Fruit fly (Drosophila melanogaster) whole organism, prepupa: ENCODE measurements around the gene CG1146.
A peak's percentile ranks its signal among the peaks of the same experiment; 100 is the strongest.

Experiments used
- Blimp-1 ChIP-seq: fragments of 200-800 bp; sonication (Bioruptor generic); optimal IDR thresholded peaks from 3 replicates; lab custom pipeline; 2017; ENCODE audit warnings: missing biosample characterization, missing genetic modification characterization, mild to moderate bottlenecking, moderate library complexity, missing genetic modification reagents
- CG10631 ChIP-seq: fragments of 200-800 bp; sonication (Bioruptor generic); optimal IDR thresholded peaks from 2 replicates; lab custom pipeline; 2016; ENCODE audit warnings: missing biosample characterization, missing genetic modification characterization
- CG10669 ChIP-seq: fragments of 200-800 bp; sonication (Bioruptor generic); optimal IDR thresholded peaks from 3 replicates; lab custom pipeline; 2018; ENCODE audit warnings: missing biosample characterization, mild to moderate bottlenecking, missing genetic modification characterization, moderate library complexity
- CG11294 ChIP-seq: fragments of 200-800 bp; sonication (Bioruptor generic); IDR thresholded peaks from 2 replicates; pipeline ENCODE4 v1.3.6; 2022; ENCODE audit warnings: missing biosample characterization, missing genetic modification characterization
- CG15336 ChIP-seq: fragments of 200-800 bp; sonication (Bioruptor generic); IDR thresholded peaks from 2 replicates; pipeline ENCODE4 v1.3.6; 2022; ENCODE audit warnings: missing biosample characterization, missing genetic modification characterization
- CG1621 ChIP-seq: fragments of 200-800 bp; sonication (Bioruptor generic); optimal IDR thresholded peaks from 3 replicates; lab custom pipeline; 2018; ENCODE audit warnings: missing biosample characterization, mild to moderate bottlenecking, missing genetic modification characterization
- CG16779 ChIP-seq: fragments of 200-800 bp; sonication (Bioruptor generic); optimal IDR thresholded peaks from 3 replicates; lab custom pipeline; 2017; ENCODE audit warnings: missing biosample characterization, mild to moderate bottlenecking, missing genetic modification characterization
- CG3032 ChIP-seq: fragments of 200-800 bp; optimal IDR thresholded peaks from 2 replicates; lab custom pipeline; 2019; ENCODE audit warnings: missing biosample characterization, mild to moderate bottlenecking, missing genetic modification characterization, moderate library complexity
- CG31627 ChIP-seq: fragments of 200-800 bp; sonication (Bioruptor generic); optimal IDR thresholded peaks from 3 replicates; lab custom pipeline; 2016; ENCODE audit warnings: missing biosample characterization, missing genetic modification characterization
- CG32006 ChIP-seq: fragments of 200-800 bp; sonication (Bioruptor generic); optimal IDR thresholded peaks from 3 replicates; lab custom pipeline; 2017; ENCODE audit warnings: missing biosample characterization, mild to moderate bottlenecking, missing genetic modification characterization
- CG3919 ChIP-seq: fragments of 200-800 bp; sonication (Bioruptor generic); optimal IDR thresholded peaks from 3 replicates; lab custom pipeline; 2016; ENCODE audit warnings: missing biosample characterization, missing genetic modification characterization
- CG6163 ChIP-seq: fragments of 200-800 bp; sonication (Bioruptor generic); IDR thresholded peaks from 3 replicates; pipeline ENCODE4 v1.3.6; 2022; ENCODE audit warnings: missing biosample characterization, missing genetic modification characterization
- CG6276 ChIP-seq: fragments of 200-800 bp; sonication (Bioruptor generic); optimal IDR thresholded peaks from 2 replicates; lab custom pipeline; 2017; ENCODE audit warnings: missing biosample characterization, mild to moderate bottlenecking, missing genetic modification characterization
- CG6792 ChIP-seq: fragments of 200-800 bp; sonication (Bioruptor generic); optimal IDR thresholded peaks from 3 replicates; lab custom pipeline; 2016; ENCODE audit warnings: missing biosample characterization, missing genetic modification characterization
- CG6854 ChIP-seq: fragments of 200-800 bp; sonication (Bioruptor generic); optimal IDR thresholded peaks from 2 replicates; lab custom pipeline; 2017; ENCODE audit warnings: missing biosample characterization, mild to moderate bottlenecking, missing genetic modification characterization
- CG7368 ChIP-seq: fragments of 200-800 bp; sonication (Bioruptor generic); optimal IDR thresholded peaks from 3 replicates; lab custom pipeline; 2016; ENCODE audit warnings: missing biosample characterization, missing genetic modification characterization
- CG8119 ChIP-seq: fragments of 200-800 bp; sonication (Bioruptor generic); IDR thresholded peaks from 3 replicates; pipeline ENCODE4 v1.3.6; 2022; ENCODE audit warnings: missing biosample characterization, missing genetic modification characterization
- CG8319 ChIP-seq: fragments of 200-800 bp; sonication (Bioruptor generic); optimal IDR thresholded peaks from 3 replicates; lab custom pipeline; 2016; ENCODE audit warnings: missing biosample characterization, missing genetic modification characterization
- CG8632 ChIP-seq: fragments of 200-800 bp; sonication (Bioruptor generic); optimal IDR thresholded peaks from 3 replicates; lab custom pipeline; 2016; ENCODE audit warnings: missing biosample characterization, missing genetic modification characterization
- CG9139 ChIP-seq: fragments of 200-800 bp; sonication (Bioruptor generic); optimal IDR thresholded peaks from 3 replicates; lab custom pipeline; 2017; ENCODE audit warnings: missing biosample characterization, mild to moderate bottlenecking, missing genetic modification characterization
- Eip75B ChIP-seq: fragments of 200-800 bp; sonication (Bioruptor generic); optimal IDR thresholded peaks from 3 replicates; lab custom pipeline; 2016; ENCODE audit warnings: missing biosample characterization, missing genetic modification characterization
- Eip78C ChIP-seq: fragments of 200-800 bp; sonication (Bioruptor generic); peaks from one replicate; lab custom pipeline; 2016; ENCODE audit warnings: missing biosample characterization, missing genetic modification characterization
- Eip93F ChIP-seq: fragments of 200-800 bp; sonication (Bioruptor generic); optimal IDR thresholded peaks from 2 replicates; lab custom pipeline; 2016; ENCODE audit warnings: missing biosample characterization, mild to moderate bottlenecking, missing genetic modification characterization
- Ets96B ChIP-seq: fragments of 200-800 bp; optimal IDR thresholded peaks from 2 replicates; lab custom pipeline; 2019; ENCODE audit warnings: missing biosample characterization, mild to moderate bottlenecking, missing genetic modification characterization, moderate library complexity
- Gug ChIP-seq: fragments of 200-800 bp; sonication (Bioruptor generic); IDR thresholded peaks from 2 replicates; pipeline ENCODE4 v1.3.6; 2022; ENCODE audit warnings: missing biosample characterization, missing genetic modification characterization
- Hr39 ChIP-seq: fragments of 200-800 bp; sonication (Bioruptor generic); optimal IDR thresholded peaks from 2 replicates; lab custom pipeline; 2016; ENCODE audit warnings: missing biosample characterization, missing genetic modification characterization
- Hr4 ChIP-seq: fragments of 200-800 bp; sonication (Bioruptor generic); optimal IDR thresholded peaks from 3 replicates; lab custom pipeline; 2016; ENCODE audit warnings: missing biosample characterization, missing genetic modification characterization
- OdsH ChIP-seq: fragments of 200-800 bp; sonication (Bioruptor generic); optimal IDR thresholded peaks from 3 replicates; lab custom pipeline; 2016; ENCODE audit warnings: missing biosample characterization, missing genetic modification characterization
- Smox ChIP-seq: fragments of 200-800 bp; sonication (Bioruptor generic); optimal IDR thresholded peaks from 3 replicates; lab custom pipeline; 2016; ENCODE audit warnings: missing biosample characterization, missing genetic modification characterization
- Sox102F ChIP-seq: fragments of 200-800 bp; sonication (Bioruptor generic); optimal IDR thresholded peaks from 2 replicates; lab custom pipeline; 2016; ENCODE audit warnings: missing biosample characterization, mild to moderate bottlenecking, missing genetic modification characterization
- Sox14 ChIP-seq: fragments of 200-800 bp; sonication (Bioruptor generic); optimal IDR thresholded peaks from 3 replicates; lab custom pipeline; 2016; ENCODE audit warnings: missing biosample characterization, missing genetic modification characterization
- acj6 ChIP-seq: fragments of 200-800 bp; sonication (Bioruptor generic); optimal IDR thresholded peaks from 3 replicates; lab custom pipeline; 2016; ENCODE audit warnings: missing biosample characterization, missing genetic modification characterization
- cyc ChIP-seq: fragments of 200-800 bp; sonication (Bioruptor generic); optimal IDR thresholded peaks from 3 replicates; lab custom pipeline; 2016; ENCODE audit warnings: missing biosample characterization, missing genetic modification characterization
- dac ChIP-seq: fragments of 200-800 bp; sonication (Bioruptor generic); optimal IDR thresholded peaks from 2 replicates; lab custom pipeline; 2017; ENCODE audit warnings: missing biosample characterization, mild to moderate bottlenecking, missing genetic modification characterization
- dsx ChIP-seq: fragments of 200-800 bp; optimal IDR thresholded peaks from 3 replicates; lab custom pipeline; 2019; ENCODE audit warnings: missing biosample characterization, mild to moderate bottlenecking, missing genetic modification characterization, moderate library complexity; ENCODE audit not compliant: poor library complexity, severe bottlenecking
- eg ChIP-seq: fragments of 200-800 bp; sonication (Bioruptor generic); IDR thresholded peaks from 3 replicates; pipeline ENCODE4 v1.3.6; 2022; ENCODE audit warnings: missing biosample characterization, missing genetic modification characterization
- esn ChIP-seq: fragments of 200-800 bp; sonication (Bioruptor generic); optimal IDR thresholded peaks from 2 replicates; lab custom pipeline; 2016; ENCODE audit warnings: missing biosample characterization, mild to moderate bottlenecking, missing genetic modification characterization, moderate library complexity
- fd59A ChIP-seq: fragments of 200-800 bp; sonication (Bioruptor generic); optimal IDR thresholded peaks from 2 replicates; lab custom pipeline; 2017; ENCODE audit warnings: missing biosample characterization, mild to moderate bottlenecking, missing genetic modification characterization, missing genetic modification reagents
- fd85E ChIP-seq: fragments of 200-800 bp; sonication (Bioruptor generic); optimal IDR thresholded peaks from 3 replicates; lab custom pipeline; 2016; ENCODE audit warnings: missing biosample characterization, missing genetic modification characterization
- lz ChIP-seq: fragments of 200-800 bp; sonication (Bioruptor generic); optimal IDR thresholded peaks from 3 replicates; lab custom pipeline; 2016; ENCODE audit warnings: missing biosample characterization, missing genetic modification characterization
- net ChIP-seq: fragments of 200-800 bp; sonication (Bioruptor generic); optimal IDR thresholded peaks from 3 replicates; lab custom pipeline; 2016; ENCODE audit warnings: missing biosample characterization, missing genetic modification characterization
- pdm3 ChIP-seq: fragments of 200-800 bp; sonication (Bioruptor generic); optimal IDR thresholded peaks from 3 replicates; lab custom pipeline; 2016; ENCODE audit warnings: missing biosample characterization, missing genetic modification characterization
- salr ChIP-seq, 2 experiments: fragments of 200-800 bp; sonication (Bioruptor generic); optimal IDR thresholded peaks; 3 replicates each; lab custom pipeline; 2016 to 2018; ENCODE audit warnings: missing biosample characterization in 2 of 2, missing genetic modification characterization in 2 of 2, mild to moderate bottlenecking in 1 of 2
- spab ChIP-seq: fragments of 200-800 bp; sonication (Bioruptor generic); optimal IDR thresholded peaks from 2 replicates; lab custom pipeline; 2017; ENCODE audit warnings: missing biosample characterization, mild to moderate bottlenecking, missing genetic modification characterization, missing genetic modification reagents
- svp ChIP-seq: fragments of 200-800 bp; sonication (Bioruptor generic); peaks from one replicate; lab custom pipeline; 2016; ENCODE audit warnings: missing biosample characterization, missing genetic modification characterization
- topi ChIP-seq: fragments of 200-800 bp; sonication (Bioruptor generic); optimal IDR thresholded peaks from 3 replicates; lab custom pipeline; 2016; ENCODE audit warnings: missing biosample characterization, missing genetic modification characterization
- vri ChIP-seq: fragments of 200-800 bp; sonication (Bioruptor generic); optimal IDR thresholded peaks from 3 replicates; lab custom pipeline; 2016; ENCODE audit warnings: missing biosample characterization, mild to moderate bottlenecking, missing genetic modification characterization

The CG1146 gene

DNA sequence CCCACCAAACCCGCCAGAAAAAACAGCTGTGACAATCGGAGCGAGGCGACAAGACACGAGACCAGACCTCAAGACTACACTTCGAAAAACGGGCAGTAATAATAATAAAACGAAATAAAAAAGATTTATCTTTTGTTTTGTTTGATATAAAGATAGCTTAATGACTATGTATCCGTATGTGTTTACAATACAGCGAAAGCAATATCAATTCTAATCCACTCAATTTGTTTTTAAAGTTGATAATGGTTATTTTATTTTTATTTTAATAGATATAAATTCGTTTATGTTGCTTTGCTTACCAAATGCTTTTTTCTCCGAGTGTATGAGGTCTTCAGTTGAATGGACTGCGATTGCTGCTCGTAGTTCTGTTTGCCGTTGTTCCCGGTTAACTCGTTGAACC, 9.4 kb upstream of the CG1146 start (continued):
- TF ChIP-seq CG1621 (tag; lab: Kevin White, UChicago), result peak; percentile 84
- peak; percentile 88 for TF ChIP-seq CG7368 (GFP tag; lab: Kevin White, UChicago)
- peak; percentile 93 for TF ChIP-seq CG10669
- peak; percentile 85 for TF ChIP-seq pdm3
- peak; percentile 56 for TF ChIP-seq CG11294 (GFP tag; lab: Robert Waterston, UW)
- TF ChIP-seq net (GFP tag; lab: Kevin White, UChicago), result peak; percentile 81
- peak; percentile 75 for TF ChIP-seq lz
- peak; percentile 59 for TF ChIP-seq CG32006
- peak; percentile 88 for TF ChIP-seq fd59A (GFP tag; lab: Kevin White, UChicago)
- TF ChIP-seq CG15336, result peak; percentile 56; the same call in 1 of the 2 replicates
- TF ChIP-seq Eip78C (GFP tag; lab: Kevin White, UChicago), result peak; percentile 98
- TF ChIP-seq CG10631, result peak; percentile 87
- no peak for TF ChIP-seq Eip93F (GFP tag; lab: Kevin White, UChicago)
- TF ChIP-seq OdsH (GFP tag; lab: Kevin White, UChicago), result peak; percentile 78
- peak; percentile 81 for TF ChIP-seq CG8632 (GFP tag; lab: Kevin White, UChicago)
- TF ChIP-seq Hr39 (GFP tag; lab: Kevin White, UChicago), result peak; percentile 69
- TF ChIP-seq CG6276 (GFP tag; lab: Kevin White, UChicago), result peak; percentile 79
- peak; percentile 92 for TF ChIP-seq Eip75B (GFP tag; lab: Kevin White, UChicago)
- peak; percentile 40 for TF ChIP-seq fd85E (GFP tag; lab: Kevin White, UChicago)
- TF ChIP-seq Sox14 (GFP tag; lab: Kevin White, UChicago), result peak; percentile 84
- peak; percentile 54 for TF ChIP-seq CG6854
- peak; percentile 66 for TF ChIP-seq CG16779 (tag; lab: Kevin White, UChicago)
- peak; percentile 94 for TF ChIP-seq spab
- peak; percentile 56; the same call in 2 of the 3 replicates for TF ChIP-seq eg (GFP tag; lab: Robert Waterston, UW)
- TF ChIP-seq Sox102F, result peak; percentile 77
- peak; percentile 69 for TF ChIP-seq CG8319
- peak; percentile 92 for TF ChIP-seq svp (GFP tag; lab: Kevin White, UChicago)
- peak; percentile 74 for TF ChIP-seq CG31627 (GFP tag; lab: Kevin White, UChicago)
- peak; percentile 55 for TF ChIP-seq Hr4 (GFP tag; lab: Kevin White, UChicago)

DNA sequence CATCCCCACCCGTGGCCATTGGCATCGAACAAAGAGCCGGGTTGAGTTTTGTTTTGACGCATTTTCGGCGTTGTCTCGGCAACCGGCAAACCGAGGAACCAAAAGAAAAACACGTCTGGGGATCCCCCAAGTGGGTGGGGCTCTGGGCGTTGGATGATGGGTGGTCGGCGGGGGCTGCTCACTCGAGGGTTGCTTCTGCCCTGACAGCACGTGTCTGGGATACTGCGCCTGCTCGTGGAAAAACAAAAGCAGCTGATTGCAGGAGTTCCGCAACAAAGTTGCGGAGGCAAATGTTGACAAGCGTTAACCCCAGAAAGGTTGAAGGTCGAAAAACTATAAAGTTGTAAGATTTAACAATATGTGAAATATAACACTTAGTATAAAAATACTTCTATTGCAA, 8.1 kb upstream of the CG1146 start:
- TF ChIP-seq esn (GFP tag; lab: Kevin White, UChicago) (no peak), salr (GFP tag; optimal IDR thresholded peaks at IDR 0.05; lab: Kevin White, UChicago) (no peak), Blimp-1 (GFP tag; lab: Kevin White, UChicago) (no peak), CG6163 (GFP tag; lab: Robert Waterston, UW) (no peak), acj6 (GFP tag; lab: Kevin White, UChicago) (no peak), svp (GFP tag; lab: Kevin White, UChicago) (peak; percentile 51), CG6792 (no peak), CG3919 (GFP tag; lab: Kevin White, UChicago) (no peak), fd85E (GFP tag; lab: Kevin White, UChicago) (no peak), Ets96B (tag; lab: Kevin White, UChicago) (peak; percentile 0), topi (GFP tag; lab: Kevin White, UChicago) (peak; percentile 24), CG10631 (no peak), CG1621 (tag; lab: Kevin White, UChicago) (no peak), Eip75B (GFP tag; lab: Kevin White, UChicago) (no peak), Smox (GFP tag; lab: Kevin White, UChicago) (no peak), dac (GFP tag; lab: Kevin White, UChicago) (no peak), fd59A (GFP tag; lab: Kevin White, UChicago) (no peak), CG7368 (GFP tag; lab: Kevin White, UChicago) (peak; percentile 3), Gug (GFP tag; lab: Robert Waterston, UW) (no peak), CG9139 (GFP tag; lab: Kevin White, UChicago) (no peak), lz (no peak), CG8119 (no peak), vri (GFP tag; lab: Kevin White, UChicago) (no peak), Sox102F (no peak), Sox14 (GFP tag; lab: Kevin White, UChicago) (no peak), cyc (GFP tag; lab: Kevin White, UChicago) (no peak), dsx (GFP tag; lab: Kevin White, UChicago) (peak; percentile 42), eg (GFP tag; lab: Robert Waterston, UW) (no peak), CG3032 (tag; lab: Kevin White, UChicago) (no peak)
